Fruit fly (Drosophila melanogaster): ENCODE measurements around the gene Orp8.

The Orp8 gene

DNA sequence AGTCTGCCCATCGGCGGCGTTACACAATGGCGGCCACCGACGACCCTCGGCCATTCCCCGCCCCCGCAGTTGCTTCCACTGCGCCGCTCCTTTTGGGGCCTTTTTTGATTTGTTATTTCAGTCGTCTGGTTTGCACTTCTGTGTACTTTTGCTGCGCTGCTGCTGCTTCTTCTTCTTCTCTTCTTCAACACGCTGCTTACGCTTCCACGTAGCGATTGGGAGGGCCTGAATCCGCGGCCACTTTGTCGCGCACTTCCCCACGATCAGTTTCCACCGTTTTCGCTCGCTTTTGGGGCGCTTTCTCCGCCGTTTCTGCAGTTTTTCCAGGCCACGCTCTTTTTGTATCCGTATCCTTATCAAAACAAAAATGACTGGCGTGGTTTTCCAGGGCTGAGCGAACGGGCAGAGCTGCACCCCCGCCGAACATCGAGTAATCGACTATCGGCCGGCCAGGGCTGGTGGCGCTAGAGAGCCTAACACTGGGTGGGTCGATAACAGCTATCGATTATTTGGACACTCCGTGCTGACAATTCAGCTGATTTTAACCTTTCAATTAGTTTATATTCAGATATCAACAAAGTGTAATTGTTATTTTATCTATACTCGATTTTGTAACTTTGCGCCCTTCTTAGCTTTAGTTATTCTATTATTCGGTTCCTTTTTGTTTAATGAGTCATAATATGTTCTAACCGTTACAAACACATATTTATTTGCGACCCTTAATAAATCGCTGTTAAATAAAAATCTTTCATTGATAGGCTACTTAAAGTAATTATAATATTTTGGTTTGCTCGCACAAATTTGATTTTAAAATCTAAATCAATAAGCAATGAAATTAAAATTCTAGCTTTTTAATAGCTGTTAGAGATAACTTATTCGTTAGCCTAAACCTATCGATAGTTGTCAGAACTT, 18.7 kb downstream of the Orp8 start, which contains the start of the genes CG4360 and Sirt2 (continued):
- TF ChIP-seq Jra (GFP tag; optimal IDR thresholded peaks at IDR 0.05) (peak; percentile 54), CG32264 (GFP tag; optimal IDR thresholded peaks at IDR 0.05) (no peak), tai (GFP tag; optimal IDR thresholded peaks at IDR 0.05) (no peak)

dm6 chr3R:20332688-20333087, 23.5 kb downstream of the Orp8 start:
- TF ChIP-seq brk (GFP tag; optimal IDR thresholded peaks at IDR 0.05): no peak
- no peak for TF ChIP-seq jim (GFP tag; optimal IDR thresholded peaks at IDR 0.05)
- TF ChIP-seq Hnf4 (GFP tag; optimal IDR thresholded peaks at IDR 0.05): no peak
- TF ChIP-seq dsf (GFP tag; optimal IDR thresholded peaks at IDR 0.05; ENCODE audit: borderline replicate concordance): no peak
- no peak for TF ChIP-seq N (GFP tag; optimal IDR thresholded peaks at IDR 0.05)
- TF ChIP-seq GATAd (GFP tag; optimal IDR thresholded peaks at IDR 0.05): no peak
- no peak for TF ChIP-seq Hr83 (GFP tag; optimal IDR thresholded peaks at IDR 0.05; ENCODE audit: poor library complexity, severe bottlenecking)
- no peak for TF ChIP-seq HLH106 (tag; optimal IDR thresholded peaks at IDR 0.05)
- no peak for TF ChIP-seq Mio (GFP tag; optimal IDR thresholded peaks at IDR 0.05)
- no peak for TF ChIP-seq Sp1 (GFP tag; optimal IDR thresholded peaks at IDR 0.05)
- no peak for TF ChIP-seq sage (GFP tag; optimal IDR thresholded peaks at IDR 0.05)
- no peak for TF ChIP-seq rgr (GFP tag; optimal IDR thresholded peaks at IDR 0.05)
- no peak for TF ChIP-seq OdsH (GFP tag; optimal IDR thresholded peaks at IDR 0.05)

DNA sequence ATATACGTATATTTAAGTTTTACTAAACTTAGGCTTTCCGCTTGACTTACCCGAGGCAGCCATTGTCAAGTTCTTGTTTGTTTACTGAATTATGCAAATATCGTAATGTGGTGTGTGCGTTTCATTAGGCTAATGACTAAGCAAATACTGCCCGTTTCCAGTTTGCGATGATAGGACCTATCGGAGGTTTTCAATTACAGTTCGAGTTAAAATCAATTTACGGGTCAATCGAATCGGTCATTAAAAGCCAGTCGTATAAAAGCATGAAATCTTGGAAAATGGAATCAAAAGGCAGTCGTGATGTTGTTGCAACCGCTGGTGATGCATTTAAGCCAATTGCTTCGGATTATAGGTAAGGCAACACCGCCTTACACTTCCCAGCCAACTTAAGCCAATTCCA, 29.5 kb downstream of the Orp8 start, which contains the start of gene Ir92a:
Gene Ir92a (plus strand): TSS at position 301 of the 400 bp plus-strand sequence.
- TF ChIP-seq usp (GFP tag; optimal IDR thresholded peaks at IDR 0.05): no peak
- no peak for TF ChIP-seq woc (GFP tag; optimal IDR thresholded peaks at IDR 0.05)
- no peak for TF ChIP-seq pan (optimal IDR thresholded peaks at IDR 0.05)
- no peak for TF ChIP-seq dl (GFP tag; optimal IDR thresholded peaks at IDR 0.05; ENCODE audit: insufficient read depth in 1 of 2, partially characterized antibody in 2 of 2)

DNA sequence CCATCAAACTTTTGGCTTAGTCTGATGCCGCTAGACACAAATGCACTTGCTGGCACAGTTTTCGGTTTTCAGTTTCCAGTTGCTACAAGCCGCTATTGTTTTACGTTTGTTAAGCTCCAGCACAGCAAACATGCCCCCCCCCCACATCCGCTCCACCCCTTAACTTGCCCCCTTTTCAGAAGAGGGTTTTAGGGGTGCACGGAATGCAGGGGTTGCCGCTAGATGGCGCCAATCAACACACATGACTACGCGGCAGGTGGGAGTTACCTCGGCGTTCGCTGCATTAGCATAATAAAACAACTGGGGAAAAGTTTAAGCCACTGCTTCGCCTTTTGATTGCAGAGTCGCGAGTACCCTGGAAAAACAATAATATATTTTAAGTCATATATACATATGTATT, 37.8 kb downstream of the Orp8 start:
- TF ChIP-seq rgr (GFP tag; optimal IDR thresholded peaks at IDR 0.05): no peak
- no peak for TF ChIP-seq dl (GFP tag; optimal IDR thresholded peaks at IDR 0.05; ENCODE audit: insufficient read depth in 1 of 2, partially characterized antibody in 2 of 2)
- TF ChIP-seq HLH106 (tag; optimal IDR thresholded peaks at IDR 0.05): no peak
- TF ChIP-seq tai (GFP tag; optimal IDR thresholded peaks at IDR 0.05): no peak
- TF ChIP-seq GATAd (GFP tag; optimal IDR thresholded peaks at IDR 0.05): no peak
- TF ChIP-seq CG9705 (GFP tag; optimal IDR thresholded peaks at IDR 0.05): no peak
- no peak for TF ChIP-seq OdsH (GFP tag; optimal IDR thresholded peaks at IDR 0.05)
- TF ChIP-seq Abd-B (GFP tag; optimal IDR thresholded peaks at IDR 0.05): no peak
- no peak for TF ChIP-seq brk (GFP tag; optimal IDR thresholded peaks at IDR 0.05)
- TF ChIP-seq N (GFP tag; optimal IDR thresholded peaks at IDR 0.05): no peak
- no peak for TF ChIP-seq CrebA (GFP tag; optimal IDR thresholded peaks at IDR 0.05; ENCODE audit: borderline replicate concordance)

dm6 chr3R:20350278-20350677, 41.1 kb downstream of the Orp8 start:
- TF ChIP-seq Sp1 (GFP tag; optimal IDR thresholded peaks at IDR 0.05): no peak

dm6 chr3R:20360008-20360407, 50.9 kb downstream of the Orp8 start, which contains the start of gene MtnC:
MtnC (plus strand) TSS chr3R:20360308.
- TF ChIP-seq dmrt93B (GFP tag; optimal IDR thresholded peaks at IDR 0.05): no peak
- TF ChIP-seq Dfd (GFP tag; optimal IDR thresholded peaks at IDR 0.05): no peak
- TF ChIP-seq Abd-B (GFP tag; optimal IDR thresholded peaks at IDR 0.05): no peak
- TF ChIP-seq Vsx2 (GFP tag; optimal IDR thresholded peaks at IDR 0.05; ENCODE audit: partially characterized antibody): no peak
- no peak for TF ChIP-seq usp (GFP tag; optimal IDR thresholded peaks at IDR 0.05)
- TF ChIP-seq Sp1 (GFP tag; optimal IDR thresholded peaks at IDR 0.05): no peak
- TF ChIP-seq Mio (GFP tag; optimal IDR thresholded peaks at IDR 0.05): no peak
- TF ChIP-seq GATAd (GFP tag; optimal IDR thresholded peaks at IDR 0.05): no peak
- no peak for TF ChIP-seq fru (GFP tag; optimal IDR thresholded peaks at IDR 0.05)
- TF ChIP-seq Rel (GFP tag; optimal IDR thresholded peaks at IDR 0.05): no peak
- TF ChIP-seq Rel (tag; optimal IDR thresholded peaks at IDR 0.05): no peak
